Worm (Caenorhabditis elegans) whole organism, L4 larva: ENCODE data around the gene T02C12.5.

Source experiments
- ZK546.5 ChIP-seq, 2 experiments: sonication (generic microtip); optimal IDR thresholded peaks; 2 replicates each; lab custom pipeline; 2017; ENCODE audit warnings: missing biosample characterization in 2 of 2, missing genetic modification characterization in 2 of 2
- aly-2 ChIP-seq: sonication (generic microtip); optimal IDR thresholded peaks from 2 replicates; lab custom pipeline; 2018; ENCODE audit warnings: missing biosample characterization, missing genetic modification characterization
- ama-1 ChIP-seq: fragments of 150-350 bp; optimal IDR thresholded peaks from 2 replicates; lab custom pipeline; 2014; ENCODE audit warnings: inconsistent platforms, mixed read lengths
- lir-3 ChIP-seq: sonication (generic microtip); optimal IDR thresholded peaks from 2 replicates; lab custom pipeline; 2016; ENCODE audit warnings: mild to moderate bottlenecking, missing genetic modification characterization, missing compliant biosample characterization
- lsy-2 ChIP-seq, 2 experiments: fragments of 150-350 bp in 1 of 2; sonication (generic microtip) in 1 of 2; optimal IDR thresholded peaks; 2 replicates each; lab custom pipeline; 2014 to 2017; ENCODE audit warnings: missing biosample characterization in 2 of 2, missing genetic modification characterization in 2 of 2
- madf-9 ChIP-seq: fragments of 200-800 bp; sonication (Bioruptor generic); conservative IDR thresholded peaks from 2 replicates; pipeline ENCODE4 v1.3.6; 2022; ENCODE audit warnings: missing genetic modification reagents, missing genetic modification characterization, missing compliant biosample characterization
- nhr-11 ChIP-seq: fragments of 150-350 bp; optimal IDR thresholded peaks from 2 replicates; lab custom pipeline; 2014; ENCODE audit warnings: missing biosample characterization, missing genetic modification characterization
- nhr-237 ChIP-seq: sonication (generic microtip); optimal IDR thresholded peaks from 2 replicates; lab custom pipeline; 2017; ENCODE audit warnings: missing biosample characterization, missing genetic modification characterization
- nhr-76 ChIP-seq: fragments of 150-350 bp; optimal IDR thresholded peaks from 2 replicates; lab custom pipeline; 2014; ENCODE audit warnings: missing biosample characterization, missing genetic modification characterization
- pqm-1 ChIP-seq: sonication (generic microtip); optimal IDR thresholded peaks from 2 replicates; lab custom pipeline; 2017; ENCODE audit warnings: missing biosample characterization, missing genetic modification characterization
- set-16 ChIP-seq: fragments of 200-800 bp; sonication (Bioruptor generic); IDR thresholded peaks from 2 replicates; pipeline ENCODE4 v1.3.6; 2022; ENCODE audit warnings: missing genetic modification reagents, missing genetic modification characterization, missing compliant biosample characterization
- ztf-7 ChIP-seq: fragments of 150-350 bp; optimal IDR thresholded peaks from 2 replicates; lab custom pipeline; 2014; ENCODE audit warnings: missing biosample characterization, missing genetic modification characterization

DNA sequence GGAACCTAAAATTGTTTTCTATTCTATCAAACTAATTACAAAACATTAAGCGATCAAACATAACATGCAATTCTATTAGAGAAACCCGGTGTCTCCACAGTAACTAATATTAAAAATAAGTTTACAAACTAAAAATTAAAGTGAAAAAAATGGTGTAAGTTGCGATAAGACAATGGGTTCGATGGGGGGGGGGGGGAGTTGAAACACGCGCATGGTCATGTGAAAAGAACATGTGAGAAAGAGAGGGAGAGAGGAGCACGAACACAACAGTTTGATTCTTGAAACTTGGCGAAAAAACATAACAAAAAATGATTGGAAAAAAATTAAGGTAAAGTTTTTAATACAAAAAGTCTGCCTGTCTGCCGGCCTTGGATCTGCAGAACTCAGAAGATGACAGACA lies 51.0 kb downstream of the T02C12.5 start:
- TF ChIP-seq ama-1 (no peak), nhr-76 (no peak), ztf-7 (tag; lab: Kevin White, UChicago) (no peak), lsy-2 (tag; optimal IDR thresholded peaks at IDR 0.05; lab: Kevin White, UChicago) (no peak), nhr-237 (tag; lab: Kevin White, UChicago) (no peak), lir-3 (tag; lab: Kevin White, UChicago) (no peak), nhr-11 (tag; lab: Kevin White, UChicago) (no peak), ZK546.5 (tag; optimal IDR thresholded peaks at IDR 0.05; lab: Kevin White, UChicago) (no peak), set-16 (GFP tag; lab: Robert Waterston, UW) (no peak), madf-9 (no peak), pqm-1 (no peak), aly-2 (no peak)
